Fruit fly (Drosophila melanogaster) Kc167 (cell line): ENCODE measurements around the gene SerRS.

ENCODE experiments used
- Sin3A ChIP-seq: fragments of >200 bp; optimal IDR thresholded peaks from 2 replicates; lab custom pipeline; 2018; ENCODE audit warnings: missing external identifiers
- h ChIP-seq: fragments of >200 bp; optimal IDR thresholded peaks from 3 replicates; lab custom pipeline; 2018; ENCODE audit warnings: missing external identifiers
- psq ChIP-seq: fragments of >200 bp; optimal IDR thresholded peaks from 2 replicates; lab custom pipeline; 2017; ENCODE audit warnings: missing external identifiers
- ttk ChIP-seq: sonication (Bioruptor generic); optimal IDR thresholded peaks from 2 replicates; lab custom pipeline; 2017; ENCODE audit warnings: missing external identifiers

- TF ChIP-seq psq (lab: Kevin White, UChicago): no peak
- TF ChIP-seq Sin3A (lab: Kevin White, UChicago): no peak
- TF ChIP-seq ttk (lab: Kevin White, UChicago): no peak
- TF ChIP-seq h (lab: Kevin White, UChicago): no peak
Observed at dm6 chr2L:2992664-2993174, 44.5 kb downstream of the SerRS start, which contains the start of the genes okr and CG3558.
